Worm (Caenorhabditis elegans) whole organism, young adult: ENCODE results near the gene Y39E4B.6.

Experiments
- ama-1 ChIP-seq, 3 experiments: fragments of 150-350 bp in 1 of 3; sonication (generic microtip) in 2 of 3; optimal IDR thresholded peaks; 2 replicates each; lab custom pipeline; 2014 to 2018; ENCODE audit warnings: missing biosample characterization in 2 of 3, missing genetic modification characterization in 2 of 3, missing genetic modification reagents in 2 of 3
- ceh-100 ChIP-seq: fragments of 200-800 bp; sonication (Bioruptor generic); IDR thresholded peaks from 2 replicates; pipeline ENCODE4 v1.3.6; 2022; ENCODE audit warnings: missing genetic modification reagents, missing genetic modification characterization, missing compliant biosample characterization
- efl-1 ChIP-seq: fragments of 150-350 bp; optimal IDR thresholded peaks from 2 replicates; lab custom pipeline; 2014; ENCODE audit warnings: missing biosample characterization, missing genetic modification reagents, missing genetic modification characterization
- pha-4 ChIP-seq: fragments of 150-350 bp; sonication (generic microtip); optimal IDR thresholded peaks from 2 replicates; lab custom pipeline; 2014; ENCODE audit warnings: missing biosample characterization, missing genetic modification reagents, missing genetic modification characterization
- sea-2 ChIP-seq: fragments of 200-800 bp; sonication (Bioruptor generic); IDR thresholded peaks from 2 replicates; pipeline ENCODE4 v1.3.6; 2022; ENCODE audit warnings: missing genetic modification characterization, missing compliant biosample characterization
- ztf-6 ChIP-seq: fragments of 200-800 bp; sonication (Bioruptor generic); IDR thresholded peaks from 2 replicates; pipeline ENCODE4 v1.3.6; 2022; ENCODE audit warnings: missing genetic modification reagents, missing genetic modification characterization, missing compliant biosample characterization

ce11 chrIII:13061136-13061535 lies 9.4 kb upstream of the Y39E4B.6 start:
- TF ChIP-seq ztf-6 (GFP tag; lab: Robert Waterston, UW) (no peak), sea-2 (GFP tag; lab: Robert Waterston, UW) (no peak), ama-1 (optimal IDR thresholded peaks at IDR 0.05; lab: Kevin White, UChicago) (peak; percentile 92), ama-1 (GFP tag; optimal IDR thresholded peaks at IDR 0.05; lab: Kevin White, UChicago) (no peak), pha-4 (peak; percentile 72), efl-1 (GFP tag; lab: Kevin White, UChicago) (no peak), ceh-100 (GFP tag; lab: Robert Waterston, UW) (no peak)
